Worm (Caenorhabditis elegans) whole organism, L4 larva: ENCODE data around the gene R186.8.

Experiments
- F37D6.2 ChIP-seq: sonication (generic microtip); optimal IDR thresholded peaks from 2 replicates; lab custom pipeline; 2016; ENCODE audit warnings: mild to moderate bottlenecking, missing genetic modification characterization, missing compliant biosample characterization
- F49E8.2 ChIP-seq: sonication (generic microtip); optimal IDR thresholded peaks from 2 replicates; lab custom pipeline; 2016; ENCODE audit warnings: missing compliant biosample characterization, mild to moderate bottlenecking, missing genetic modification characterization, borderline replicate concordance
- R02D3.7 ChIP-seq: fragments of 150-350 bp; sonication (generic microtip); optimal IDR thresholded peaks from 3 replicates; lab custom pipeline; 2014; ENCODE audit warnings: missing biosample characterization, missing genetic modification characterization
- Y105C5A.15 ChIP-seq: fragments of 200-800 bp; sonication (Bioruptor generic); IDR thresholded peaks from 2 replicates; pipeline ENCODE4 v1.3.6; 2022; ENCODE audit warnings: missing genetic modification characterization, missing compliant biosample characterization
- ZK337.2 ChIP-seq: fragments of 200-800 bp; sonication (Bioruptor generic); IDR thresholded peaks from 2 replicates; pipeline ENCODE4 v1.3.6; 2022; ENCODE audit warnings: missing genetic modification reagents, missing genetic modification characterization, missing compliant biosample characterization
- aha-1 ChIP-seq: fragments of 150-350 bp; peaks from one replicate; lab custom pipeline; 2014; ENCODE audit warnings: missing biosample characterization, missing genetic modification characterization
- aly-2 ChIP-seq: sonication (generic microtip); optimal IDR thresholded peaks from 2 replicates; lab custom pipeline; 2018; ENCODE audit warnings: missing biosample characterization, missing genetic modification characterization
- ama-1 ChIP-seq: fragments of 150-350 bp; optimal IDR thresholded peaks from 2 replicates; lab custom pipeline; 2014; ENCODE audit warnings: inconsistent platforms, mixed read lengths
- attf-4 ChIP-seq: sonication (generic microtip); optimal IDR thresholded peaks from 3 replicates; lab custom pipeline; 2017; ENCODE audit warnings: missing biosample characterization, missing genetic modification characterization
- ceh-20 ChIP-seq: fragments of 200-800 bp; sonication (Bioruptor generic); IDR thresholded peaks from 2 replicates; pipeline ENCODE4 v1.3.6; 2022; ENCODE audit warnings: missing genetic modification reagents, missing genetic modification characterization, missing compliant biosample characterization
- ceh-32 ChIP-seq: sonication (generic microtip); optimal IDR thresholded peaks from 2 replicates; lab custom pipeline; 2016; ENCODE audit warnings: mild to moderate bottlenecking, missing genetic modification characterization, missing compliant biosample characterization; ENCODE audit not compliant: poor library complexity
- ceh-44 ChIP-seq: fragments of 200-800 bp; sonication (Bioruptor generic); IDR thresholded peaks from 2 replicates; pipeline ENCODE4 v1.3.6; 2022; ENCODE audit warnings: missing genetic modification reagents, missing genetic modification characterization, missing compliant biosample characterization
- ceh-82 ChIP-seq: sonication (generic microtip); optimal IDR thresholded peaks from 2 replicates; lab custom pipeline; 2017; ENCODE audit warnings: missing biosample characterization, missing genetic modification characterization
- daf-16 ChIP-seq, 3 experiments: sonication (generic microtip); optimal IDR thresholded peaks; 2 replicates each; lab custom pipeline; 2016 to 2017; ENCODE audit warnings: missing genetic modification characterization in 3 of 3, missing genetic modification reagents in 3 of 3, mild to moderate bottlenecking in 2 of 3, missing compliant biosample characterization in 2 of 3, missing biosample characterization in 1 of 3, moderate library complexity in 1 of 3
- dmd-6 ChIP-seq: fragments of 200-800 bp; sonication (Bioruptor generic); IDR thresholded peaks from 2 replicates; pipeline ENCODE4 v1.3.6; 2022; ENCODE audit warnings: missing genetic modification reagents, missing genetic modification characterization, missing compliant biosample characterization
- dmd-8 ChIP-seq: fragments of 200-800 bp; sonication (Bioruptor generic); IDR thresholded peaks from 2 replicates; pipeline ENCODE4 v1.3.6; 2022; ENCODE audit warnings: missing genetic modification characterization, missing compliant biosample characterization
- dpl-1 ChIP-seq: fragments of 150-350 bp; optimal IDR thresholded peaks from 2 replicates; lab custom pipeline; 2014; ENCODE audit warnings: missing biosample characterization, missing genetic modification reagents, missing genetic modification characterization
- dve-1 ChIP-seq: sonication (generic microtip); optimal IDR thresholded peaks from 2 replicates; lab custom pipeline; 2017; ENCODE audit warnings: antibody characterized with exemption, mild to moderate bottlenecking, missing genetic modification characterization, missing compliant biosample characterization; ENCODE audit not compliant: insufficient read depth
- fkh-10 ChIP-seq: fragments of 150-350 bp; optimal IDR thresholded peaks from 2 replicates; lab custom pipeline; 2014; ENCODE audit warnings: missing biosample characterization, missing genetic modification reagents, missing genetic modification characterization
- hmg-1.1 ChIP-seq: fragments of 200-800 bp; sonication (Bioruptor generic); IDR thresholded peaks from 2 replicates; pipeline ENCODE4 v1.3.6; 2022; ENCODE audit warnings: missing genetic modification reagents, missing genetic modification characterization, missing compliant biosample characterization
- lim-7 ChIP-seq: fragments of 200-800 bp; sonication (Bioruptor generic); IDR thresholded peaks from 2 replicates; pipeline ENCODE4 v1.3.6; 2022; ENCODE audit warnings: missing genetic modification characterization, missing compliant biosample characterization
- lin-1 ChIP-seq: fragments of 200-800 bp; sonication (Bioruptor generic); IDR thresholded peaks from 2 replicates; pipeline ENCODE4 v1.3.6; 2022; ENCODE audit warnings: missing genetic modification reagents, missing genetic modification characterization, missing compliant biosample characterization
- lin-15B ChIP-seq: fragments of 150-350 bp; sonication (generic microtip); optimal IDR thresholded peaks from 3 replicates; lab custom pipeline; 2014; ENCODE audit warnings: missing biosample characterization, missing genetic modification characterization
- lin-38 ChIP-seq: fragments of 200-800 bp; sonication (Bioruptor generic); IDR thresholded peaks from 2 replicates; pipeline ENCODE4 v1.3.6; 2022; ENCODE audit warnings: missing genetic modification reagents, missing genetic modification characterization, missing compliant biosample characterization
- lir-3 ChIP-seq: sonication (generic microtip); optimal IDR thresholded peaks from 2 replicates; lab custom pipeline; 2016; ENCODE audit warnings: mild to moderate bottlenecking, missing genetic modification characterization, missing compliant biosample characterization
- mdt-29 ChIP-seq: fragments of 200-800 bp; sonication (Bioruptor generic); IDR thresholded peaks from 2 replicates; pipeline ENCODE4 v1.3.6; 2022; ENCODE audit warnings: missing genetic modification reagents, missing genetic modification characterization, missing compliant biosample characterization
- mep-1 ChIP-seq: fragments of 150-350 bp; sonication (generic microtip); optimal IDR thresholded peaks from 3 replicates; lab custom pipeline; 2014; ENCODE audit warnings: missing biosample characterization, missing genetic modification characterization
- mxl-3 ChIP-seq: fragments of 200-800 bp; sonication (Bioruptor generic); optimal IDR thresholded peaks from 2 replicates; lab custom pipeline; 2018; ENCODE audit warnings: mild to moderate bottlenecking, missing genetic modification characterization, missing compliant biosample characterization
- nhr-237 ChIP-seq: sonication (generic microtip); optimal IDR thresholded peaks from 2 replicates; lab custom pipeline; 2017; ENCODE audit warnings: missing biosample characterization, missing genetic modification characterization
- nhr-28 ChIP-seq: fragments of 150-350 bp; optimal IDR thresholded peaks from 2 replicates; lab custom pipeline; 2014; ENCODE audit warnings: missing biosample characterization, missing genetic modification characterization
- nhr-42 ChIP-seq: fragments of 200-800 bp; sonication (Bioruptor generic); IDR thresholded peaks from 2 replicates; pipeline ENCODE4 v1.3.6; 2022; ENCODE audit warnings: missing genetic modification characterization, missing compliant biosample characterization
- nhr-6 ChIP-seq: fragments of 150-350 bp; optimal IDR thresholded peaks from 2 replicates; lab custom pipeline; 2014; ENCODE audit warnings: missing biosample characterization, missing genetic modification characterization
- pha-4 ChIP-seq, 2 experiments: fragments of 150-350 bp in 1 of 2; fragments of 200-800 bp in 1 of 2; sonication (Bioruptor generic) in 1 of 2; IDR thresholded peaks in 1 of 2; optimal IDR thresholded peaks in 1 of 2; 2 replicates each; pipeline versions ENCODE4 v1.3.6 to Lab custom; 2014 to 2022; ENCODE audit warnings: missing genetic modification characterization in 2 of 2, missing genetic modification reagents in 2 of 2, missing biosample characterization in 1 of 2, missing compliant biosample characterization in 1 of 2
- pqm-1 ChIP-seq: sonication (generic microtip); optimal IDR thresholded peaks from 2 replicates; lab custom pipeline; 2017; ENCODE audit warnings: missing biosample characterization, missing genetic modification characterization
- rbr-2 ChIP-seq: sonication (generic microtip); optimal IDR thresholded peaks from 2 replicates; lab custom pipeline; 2016; ENCODE audit warnings: missing genotype, missing genetic modification characterization, missing compliant biosample characterization
- saeg-2 ChIP-seq: fragments of 200-800 bp; sonication (Bioruptor generic); IDR thresholded peaks from 2 replicates; pipeline ENCODE4 v1.3.6; 2022; ENCODE audit warnings: missing genetic modification reagents, missing genetic modification characterization, missing compliant biosample characterization
- unc-62 ChIP-seq, 3 experiments: fragments of 150-350 bp in 1 of 3; sonication (generic microtip); optimal IDR thresholded peaks in 2 of 3; peaks in 1 of 3; 1 replicate in 1 of 3; 2 replicates in 2 of 3; lab custom pipeline; 2014 to 2017; ENCODE audit warnings: missing biosample characterization in 3 of 3, missing genetic modification characterization in 3 of 3, missing genetic modification reagents in 3 of 3, missing genotype in 1 of 3
- zag-1 ChIP-seq: fragments of 150-350 bp; optimal IDR thresholded peaks from 2 replicates; lab custom pipeline; 2014; ENCODE audit warnings: missing biosample characterization, missing genetic modification characterization
- zfp-3 ChIP-seq: fragments of 200-800 bp; sonication (Bioruptor generic); conservative IDR thresholded peaks from 2 replicates; pipeline ENCODE4 v1.3.6; 2022; ENCODE audit warnings: missing genetic modification reagents, missing genetic modification characterization, missing compliant biosample characterization
- zip-2 ChIP-seq: fragments of 150-350 bp; optimal IDR thresholded peaks from 2 replicates; lab custom pipeline; 2014; ENCODE audit warnings: missing biosample characterization, missing genetic modification characterization

Gene R186.8

DNA sequence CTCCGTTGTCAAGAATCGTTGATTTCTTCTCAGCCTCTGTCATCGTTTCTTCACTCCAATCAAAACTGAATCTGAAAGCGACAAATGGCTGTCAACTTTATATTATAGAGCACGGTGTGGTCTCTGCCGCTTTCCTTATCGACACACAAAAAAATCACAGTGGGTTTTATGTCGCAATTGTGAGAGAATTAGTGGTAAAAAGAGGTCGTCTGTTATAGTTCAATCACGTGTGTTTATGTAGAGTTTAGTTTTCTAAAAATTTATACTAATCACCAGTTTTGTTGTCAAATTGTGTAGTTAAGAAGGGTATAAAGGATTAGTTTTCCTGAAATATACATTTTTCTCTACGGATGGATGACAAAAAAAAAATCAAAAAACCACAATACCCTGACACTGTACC lies 32.8 kb downstream of the R186.8 start, which contains the start of gene T16G1.7 (continued):
- TF ChIP-seq aha-1 (tag; lab: Kevin White, UChicago) (peak; percentile 29), fkh-10 (GFP tag; lab: Kevin White, UChicago) (no peak)

DNA sequence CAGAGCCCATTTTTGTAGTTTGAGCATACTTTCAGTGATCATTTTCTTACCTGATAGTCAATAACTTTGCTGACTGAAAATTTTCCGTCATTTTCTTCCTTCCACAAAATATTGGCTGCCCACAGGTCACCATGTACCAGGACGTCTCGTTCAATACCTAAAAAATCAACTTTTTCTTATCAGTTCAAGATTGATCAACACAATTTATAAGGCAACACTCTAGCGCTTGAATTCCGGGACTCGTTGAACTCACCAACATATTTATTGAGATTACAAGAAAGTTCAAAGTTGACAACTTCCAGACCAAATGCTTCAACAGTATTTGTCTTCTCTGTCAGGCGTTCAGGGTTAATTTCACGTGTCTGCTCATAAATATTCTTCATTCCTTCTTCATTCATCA lies 34.1 kb downstream of the R186.8 start:
- TF ChIP-seq mxl-3 (GFP tag; lab: Kevin White, UChicago) (no peak), nhr-28 (peak; percentile 48), pqm-1 (tag; lab: Kevin White, UChicago) (peak; percentile 47), dmd-6 (GFP tag; lab: Robert Waterston, UW) (peak; percentile 70), dve-1 (tag; lab: Kevin White, UChicago) (peak; percentile 44), zag-1 (tag; lab: Kevin White, UChicago) (no peak), lin-38 (GFP tag; lab: Robert Waterston, UW) (no peak), daf-16 (GFP tag; optimal IDR thresholded peaks at IDR 0.05; lab: Kevin White, UChicago) (no peak), daf-16 (tag; optimal IDR thresholded peaks at IDR 0.05; lab: Kevin White, UChicago) (peak; percentile 78)

DNA sequence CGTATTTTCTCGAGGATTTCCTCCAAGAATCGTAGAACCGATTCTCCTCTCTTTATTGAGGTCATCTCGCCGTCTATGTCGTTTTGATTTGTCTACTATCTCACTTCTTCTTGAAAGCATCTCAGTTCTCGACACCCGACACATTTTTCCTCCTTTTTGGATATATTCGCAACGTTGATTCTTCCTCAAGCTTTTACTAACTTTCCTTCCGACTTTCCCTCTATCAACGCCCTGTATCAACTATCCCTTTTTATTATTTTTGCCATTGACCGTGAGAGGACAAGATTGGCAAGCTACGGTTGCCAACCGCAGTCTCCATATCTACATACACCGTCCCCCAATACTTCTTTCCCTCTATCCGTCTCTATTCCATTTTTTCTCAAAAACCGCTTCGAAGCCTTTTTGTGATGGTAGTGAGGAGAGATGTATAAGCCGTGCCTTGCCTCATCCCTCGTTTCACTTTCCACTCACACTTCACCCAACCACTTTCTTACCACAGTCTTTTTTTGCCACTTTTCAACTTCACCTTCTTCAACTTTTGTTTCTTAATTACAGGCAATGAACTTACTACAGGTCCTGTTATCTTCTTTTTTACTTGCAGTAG lies 38.8 kb downstream of the R186.8 start, which contains the start of gene T16G1.2:
Gene T16G1.2, plus strand, starts transcription at position 554 of the 604 bp plus-strand sequence.
- TF ChIP-seq unc-62 (GFP tag; optimal IDR thresholded peaks at IDR 0.05 in 1 of 2; lab: Kevin White, UChicago): peak in 1 of 2 experiments; percentile 11
- TF ChIP-seq unc-62 (tag; optimal IDR thresholded peaks at IDR 0.05; lab: Kevin White, UChicago): no peak
- no peak for TF ChIP-seq lim-7 (GFP tag; lab: Robert Waterston, UW)
- TF ChIP-seq lir-3 (tag; lab: Kevin White, UChicago): no peak
- no peak for TF ChIP-seq ceh-20 (GFP tag; lab: Robert Waterston, UW)

DNA sequence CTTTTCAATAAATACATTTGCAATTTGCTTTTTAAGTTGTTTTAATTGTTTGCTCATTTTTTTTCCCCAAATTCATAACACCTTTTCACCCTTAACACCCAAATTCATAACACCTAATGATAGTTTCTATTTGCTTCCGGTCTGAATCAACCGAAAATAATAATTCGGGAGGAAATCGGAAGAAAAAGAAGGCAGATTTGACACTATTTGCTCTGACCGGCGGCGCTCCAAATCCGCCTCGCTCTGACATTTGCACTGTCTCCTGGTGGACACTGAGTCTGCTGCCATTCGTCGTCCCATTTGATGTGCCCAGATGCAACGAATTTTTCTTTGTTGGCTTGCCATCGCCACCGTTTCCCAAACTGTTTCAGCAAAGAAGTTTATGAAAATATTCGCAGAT lies 43.7 kb downstream of the R186.8 start, which contains the start of gene pqn-67:
Gene pqn-67, plus strand, starts transcription at position 301 of the 400 bp plus-strand sequence.
- TF ChIP-seq dmd-8 (0 out of 2 replicates have a peak, but pooled peaks have one; percentile 29), zfp-3 (0 out of 2 replicates have a peak, but pooled peaks have one; percentile 17), ama-1 (no peak)
- TF ChIP-seq, all 104 proteins: peak for 2

DNA sequence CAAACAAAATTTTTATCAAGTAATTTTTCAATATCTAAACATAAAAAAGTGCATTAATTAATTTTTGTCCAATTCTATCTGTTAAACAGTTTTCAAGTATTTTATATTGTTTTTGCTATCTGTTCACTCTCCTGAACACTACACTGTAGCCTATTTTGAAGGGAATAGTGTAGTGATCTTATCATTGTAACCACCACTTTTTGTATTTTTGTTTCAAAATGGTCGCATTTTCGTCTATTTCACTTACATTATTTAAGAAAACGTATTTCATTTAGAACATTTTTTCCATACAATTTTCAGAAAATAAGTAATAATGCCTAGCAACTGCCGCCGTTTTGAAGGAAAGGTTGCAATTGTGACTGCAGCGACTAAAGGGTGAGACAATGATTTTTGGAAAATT lies 45.5 kb downstream of the R186.8 start, which contains the start of gene dhrs-4:
Gene dhrs-4, plus strand, starts transcription at position 301 of the 400 bp plus-strand sequence.
- no peak for TF ChIP-seq ceh-82
- no peak for TF ChIP-seq ZK337.2 (GFP tag; lab: Robert Waterston, UW)
- TF ChIP-seq nhr-6: peak; percentile 6
- no peak for TF ChIP-seq ceh-44 (GFP tag; lab: Robert Waterston, UW)
- peak; percentile 64 for TF ChIP-seq nhr-28
- peak; percentile 61 for TF ChIP-seq aha-1 (tag; lab: Kevin White, UChicago)
- no peak for TF ChIP-seq attf-4 (tag; lab: Kevin White, UChicago)
- TF ChIP-seq fkh-10 (GFP tag; lab: Kevin White, UChicago): no peak
- TF ChIP-seq lin-15B (tag; lab: Kevin White, UChicago): no peak
- no peak for TF ChIP-seq F37D6.2
- TF ChIP-seq ceh-20 (GFP tag; lab: Robert Waterston, UW): no peak
- TF ChIP-seq nhr-237: no peak
- no peak for TF ChIP-seq nhr-42 (GFP tag; lab: Robert Waterston, UW)
- TF ChIP-seq aly-2: no peak
- no peak for TF ChIP-seq daf-16 (GFP tag; optimal IDR thresholded peaks at IDR 0.05; lab: Kevin White, UChicago)
- peak; percentile 36 for TF ChIP-seq daf-16 (tag; optimal IDR thresholded peaks at IDR 0.05; lab: Kevin White, UChicago)
- TF ChIP-seq, all 104 proteins: peak for 4

ce11 chrV:12921680-12922079 lies 46.1 kb downstream of the R186.8 start:
- no peak for TF ChIP-seq ZK337.2 (GFP tag; lab: Robert Waterston, UW)
- no peak for TF ChIP-seq ceh-32 (tag; lab: Kevin White, UChicago)
- TF ChIP-seq hmg-1.1 (GFP tag; lab: Robert Waterston, UW): no peak
- TF ChIP-seq rbr-2 (tag; lab: Kevin White, UChicago): no peak
- no peak for TF ChIP-seq lin-1
- TF ChIP-seq pqm-1 (tag; lab: Kevin White, UChicago): peak; percentile 76
- TF ChIP-seq mdt-29: no peak
- TF ChIP-seq dmd-8: no peak
- TF ChIP-seq dpl-1 (GFP tag; lab: Kevin White, UChicago): no peak
- no peak for TF ChIP-seq aha-1 (tag; lab: Kevin White, UChicago)
- no peak for TF ChIP-seq Y105C5A.15
- no peak for TF ChIP-seq pha-4 (GFP tag; IDR thresholded peaks at IDR 0.05; lab: Robert Waterston, UW)
- no peak for TF ChIP-seq pha-4 (tag; optimal IDR thresholded peaks at IDR 0.05; lab: Kevin White, UChicago)
- TF ChIP-seq zip-2 (tag; lab: Kevin White, UChicago): no peak
- no peak for TF ChIP-seq saeg-2 (GFP tag; lab: Robert Waterston, UW)
- no peak for TF ChIP-seq F49E8.2 (tag; lab: Kevin White, UChicago)
- no peak for TF ChIP-seq R02D3.7 (tag; lab: Kevin White, UChicago)
- no peak for TF ChIP-seq mep-1
